Worm (Caenorhabditis elegans) whole organism, midembryonic: ENCODE data around the gene F29B9.5.

ENCODE experiments used
- klf-2 ChIP-seq: fragments of 200-800 bp; sonication (Bioruptor generic); conservative IDR thresholded peaks from 2 replicates; pipeline ENCODE4 v1.3.6; 2022; ENCODE audit warnings: missing genetic modification reagents, missing genetic modification characterization, missing compliant biosample characterization

Gene F29B9.5

ce11 chrIV:4702077-4702476 is 49.9 kb downstream of the F29B9.5 start:
- TF ChIP-seq klf-2 (GFP tag; lab: Robert Waterston, UW): 0 out of 2 replicates have a peak, but pooled peaks have one; percentile 32
